Worm (Caenorhabditis elegans) whole organism, L2 larva: ENCODE measurements around the gene F43C9.1.
A peak's percentile ranks its signal among the peaks of the same experiment; 100 is the strongest.

Experiments used
- C34F6.9 ChIP-seq: fragments of 150-350 bp; optimal IDR thresholded peaks from 2 replicates; lab custom pipeline; 2014; ENCODE audit warnings: missing biosample characterization, missing genetic modification characterization
- F13H6.1 ChIP-seq: sonication (generic microtip); optimal IDR thresholded peaks from 2 replicates; lab custom pipeline; 2016; ENCODE audit warnings: missing genetic modification characterization, missing compliant biosample characterization
- R02D3.7 ChIP-seq: fragments of 150-350 bp; optimal IDR thresholded peaks from 2 replicates; lab custom pipeline; 2014; ENCODE audit warnings: missing biosample characterization, missing genetic modification characterization
- aly-2 ChIP-seq: fragments of 150-350 bp; optimal IDR thresholded peaks from 2 replicates; lab custom pipeline; 2014; ENCODE audit warnings: missing biosample characterization, missing genetic modification characterization
- ceh-82 ChIP-seq: fragments of 150-350 bp; optimal IDR thresholded peaks from 2 replicates; lab custom pipeline; 2014; ENCODE audit warnings: missing biosample characterization, missing genetic modification characterization
- crh-2 ChIP-seq: sonication (generic microtip); optimal IDR thresholded peaks from 2 replicates; lab custom pipeline; 2017; ENCODE audit warnings: missing biosample characterization, missing genetic modification characterization
- dmd-4 ChIP-seq: sonication (generic microtip); optimal IDR thresholded peaks from 2 replicates; lab custom pipeline; 2017; ENCODE audit warnings: missing biosample characterization, missing genetic modification characterization
- egl-27 ChIP-seq: sonication (generic microtip); optimal IDR thresholded peaks from 3 replicates; lab custom pipeline; 2017; ENCODE audit warnings: missing biosample characterization, missing genetic modification reagents, missing genetic modification characterization
- elt-3 ChIP-seq: sonication (generic microtip); optimal IDR thresholded peaks from 2 replicates; lab custom pipeline; 2017; ENCODE audit warnings: missing biosample characterization, missing genetic modification characterization
- fos-1 ChIP-seq: fragments of 150-350 bp; optimal IDR thresholded peaks from 2 replicates; lab custom pipeline; 2014; ENCODE audit warnings: missing biosample characterization, missing genetic modification characterization
- gmeb-1 ChIP-seq: fragments of 150-350 bp; optimal IDR thresholded peaks from 2 replicates; lab custom pipeline; 2014; ENCODE audit warnings: missing biosample characterization, missing genetic modification characterization
- lin-13 ChIP-seq: fragments of 150-350 bp; optimal IDR thresholded peaks from 2 replicates; lab custom pipeline; 2014; ENCODE audit warnings: missing biosample characterization, missing genetic modification reagents, missing genetic modification characterization
- lin-39 ChIP-seq: fragments of 150-350 bp; optimal IDR thresholded peaks from 2 replicates; lab custom pipeline; 2014; ENCODE audit warnings: missing biosample characterization, missing genetic modification reagents, missing genetic modification characterization
- lsy-2 ChIP-seq, 2 experiments: fragments of 150-350 bp in 1 of 2; sonication (generic microtip) in 1 of 2; optimal IDR thresholded peaks; 2 replicates each; lab custom pipeline; 2014 to 2017; ENCODE audit warnings: missing biosample characterization in 2 of 2, missing genetic modification characterization in 2 of 2
- mab-5 ChIP-seq: fragments of 150-350 bp; optimal IDR thresholded peaks from 2 replicates; lab custom pipeline; 2014; ENCODE audit warnings: missing biosample characterization, missing genetic modification characterization
- mbf-1 ChIP-seq: sonication (generic microtip); optimal IDR thresholded peaks from 2 replicates; lab custom pipeline; 2017; ENCODE audit warnings: missing biosample characterization, missing genetic modification characterization
- mdl-1 ChIP-seq, 2 experiments: fragments of 150-350 bp in 1 of 2; sonication (generic microtip) in 1 of 2; optimal IDR thresholded peaks; 2 replicates each; lab custom pipeline; 2017; ENCODE audit warnings: missing biosample characterization in 2 of 2, missing genetic modification characterization in 2 of 2
- nhr-10 ChIP-seq: sonication (generic microtip); optimal IDR thresholded peaks from 2 replicates; lab custom pipeline; 2017; ENCODE audit warnings: missing biosample characterization, missing genetic modification characterization
- nhr-11 ChIP-seq: fragments of 150-350 bp; optimal IDR thresholded peaks from 2 replicates; lab custom pipeline; 2014; ENCODE audit warnings: missing biosample characterization, missing genetic modification characterization
- nhr-12 ChIP-seq: fragments of 150-350 bp; optimal IDR thresholded peaks from 2 replicates; lab custom pipeline; 2014; ENCODE audit warnings: missing biosample characterization, missing genetic modification characterization
- nhr-129 ChIP-seq: fragments of 150-350 bp; optimal IDR thresholded peaks from 2 replicates; lab custom pipeline; 2014; ENCODE audit warnings: missing biosample characterization, missing genetic modification characterization
- nhr-21 ChIP-seq: fragments of 150-350 bp; optimal IDR thresholded peaks from 2 replicates; lab custom pipeline; 2014; ENCODE audit warnings: missing biosample characterization, missing genetic modification characterization
- nhr-23 ChIP-seq: fragments of 150-350 bp; optimal IDR thresholded peaks from 2 replicates; lab custom pipeline; 2014; ENCODE audit warnings: missing biosample characterization, missing genetic modification reagents, missing genetic modification characterization
- nhr-25 ChIP-seq: fragments of 150-350 bp; sonication (generic microtip); optimal IDR thresholded peaks from 3 replicates; lab custom pipeline; 2014; ENCODE audit warnings: missing biosample characterization, missing genetic modification characterization
- skn-1 ChIP-seq: sonication (generic microtip); optimal IDR thresholded peaks from 2 replicates; lab custom pipeline; 2017; ENCODE audit warnings: missing biosample characterization, missing genetic modification characterization
- sma-3 ChIP-seq: sonication (generic microtip); optimal IDR thresholded peaks from 2 replicates; lab custom pipeline; 2016; ENCODE audit warnings: missing genetic modification reagents, missing genetic modification characterization, missing compliant biosample characterization
- sma-9 ChIP-seq, 2 experiments: fragments of 150-350 bp in 1 of 2; sonication (generic microtip) in 1 of 2; optimal IDR thresholded peaks; 2 replicates each; lab custom pipeline; 2014 to 2016; ENCODE audit warnings: missing genetic modification characterization in 2 of 2, mild to moderate bottlenecking in 1 of 2, missing biosample characterization in 1 of 2, missing compliant biosample characterization in 1 of 2, missing genetic modification reagents in 1 of 2, moderate library complexity in 1 of 2
- snpc-4 ChIP-seq: fragments of 150-350 bp; optimal IDR thresholded peaks from 2 replicates; lab custom pipeline; 2014; ENCODE audit warnings: missing biosample characterization, missing genetic modification characterization
- unc-39 ChIP-seq: fragments of 150-350 bp; optimal IDR thresholded peaks from 2 replicates; lab custom pipeline; 2014; ENCODE audit warnings: missing biosample characterization, missing genetic modification characterization
- unc-55 ChIP-seq: fragments of 150-350 bp; sonication (generic microtip); optimal IDR thresholded peaks from 3 replicates; lab custom pipeline; 2014; ENCODE audit warnings: missing biosample characterization, missing genetic modification reagents, missing genetic modification characterization
- zag-1 ChIP-seq: fragments of 150-350 bp; optimal IDR thresholded peaks from 2 replicates; lab custom pipeline; 2014; ENCODE audit warnings: missing biosample characterization, missing genetic modification characterization

Gene F43C9.1

DNA sequence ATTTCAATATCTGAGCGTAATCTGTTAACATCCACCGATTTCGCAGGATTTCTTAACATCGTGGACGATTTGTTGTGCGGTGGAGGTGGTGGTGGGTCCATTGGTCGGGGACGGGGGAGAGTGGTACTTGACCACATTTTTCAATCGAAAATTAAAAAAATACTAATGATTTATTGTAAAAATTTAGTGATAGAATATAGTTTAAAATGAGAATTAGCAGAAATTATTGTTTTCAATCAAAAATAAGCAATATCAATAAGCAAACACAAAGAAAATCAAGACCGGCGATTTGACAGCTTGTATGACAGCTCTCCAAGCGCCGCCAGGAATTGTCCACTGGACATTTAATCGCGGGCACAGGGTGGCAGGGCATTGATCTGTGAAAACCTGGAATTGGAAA lies 10.9 kb upstream of the F43C9.1 start, which contains the start of gene hum-10:
TSS of gene hum-10 (minus strand) at position 101 of the 400 bp plus-strand sequence.
- no peak for TF ChIP-seq snpc-4 (tag; lab: Kevin White, UChicago)
- no peak for TF ChIP-seq C34F6.9 (tag; lab: Kevin White, UChicago)

DNA sequence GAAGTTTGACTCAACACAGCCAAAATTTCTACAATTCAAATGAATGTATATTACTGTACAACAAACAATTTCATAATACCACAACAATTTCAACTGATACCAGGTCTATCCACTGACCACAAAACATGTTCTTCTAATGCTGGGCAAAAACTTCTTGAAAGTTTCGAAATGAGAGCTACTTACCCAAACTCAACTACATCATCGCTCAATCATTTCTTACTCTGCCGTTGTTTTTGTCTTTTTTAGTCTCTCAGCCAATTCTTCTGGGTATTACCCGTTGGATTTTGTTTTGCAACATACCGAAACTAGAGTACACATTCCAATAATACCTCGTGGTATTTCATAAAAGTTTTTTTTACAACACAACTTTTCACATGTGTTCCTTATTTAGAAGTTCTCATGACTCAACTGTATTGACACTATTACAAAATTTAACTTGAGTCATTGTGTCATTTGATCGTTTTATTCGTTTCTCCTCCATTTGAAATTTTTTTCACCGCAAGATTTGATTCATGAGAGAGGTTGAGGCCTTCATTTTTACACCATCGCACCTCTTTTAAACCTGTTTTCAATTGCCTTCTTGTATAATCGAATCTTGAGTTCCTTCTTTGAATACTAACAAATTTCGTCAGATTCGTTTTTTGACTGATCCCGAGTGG lies 9.8 kb upstream of the F43C9.1 start, which contains the start of gene F43C9.2:
TSS of gene F43C9.2 (plus strand) at position 497 of the 659 bp plus-strand sequence.
- TF ChIP-seq nhr-129 (tag; lab: Kevin White, UChicago) (peak; percentile 53), C34F6.9 (tag; lab: Kevin White, UChicago) (peak; percentile 26), skn-1 (tag; lab: Kevin White, UChicago) (no peak), unc-55 (GFP tag; lab: Kevin White, UChicago) (peak; percentile 52), nhr-10 (tag; lab: Kevin White, UChicago) (no peak)

DNA sequence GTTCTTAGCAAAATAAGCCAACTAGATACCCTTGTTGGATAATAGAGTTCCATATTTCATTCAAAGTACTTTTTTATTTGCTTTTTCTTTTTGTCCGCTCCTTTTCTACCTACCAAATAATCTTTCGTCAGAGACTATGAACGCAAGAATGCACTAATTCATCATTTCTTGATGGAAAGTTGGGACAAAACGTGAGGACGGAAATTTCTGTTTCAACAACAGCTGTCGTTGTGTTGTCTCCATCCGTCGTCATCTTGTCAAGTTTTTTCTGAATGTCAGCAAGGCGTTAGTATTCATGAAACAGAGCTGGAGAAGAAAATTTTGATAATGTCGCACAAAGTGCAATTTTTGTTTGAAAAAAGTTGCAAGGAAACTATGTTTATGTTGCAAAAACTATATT lies 8.3 kb upstream of the F43C9.1 start:
- TF ChIP-seq unc-55 (GFP tag; lab: Kevin White, UChicago) (peak; percentile 23), fos-1 (no peak)

DNA sequence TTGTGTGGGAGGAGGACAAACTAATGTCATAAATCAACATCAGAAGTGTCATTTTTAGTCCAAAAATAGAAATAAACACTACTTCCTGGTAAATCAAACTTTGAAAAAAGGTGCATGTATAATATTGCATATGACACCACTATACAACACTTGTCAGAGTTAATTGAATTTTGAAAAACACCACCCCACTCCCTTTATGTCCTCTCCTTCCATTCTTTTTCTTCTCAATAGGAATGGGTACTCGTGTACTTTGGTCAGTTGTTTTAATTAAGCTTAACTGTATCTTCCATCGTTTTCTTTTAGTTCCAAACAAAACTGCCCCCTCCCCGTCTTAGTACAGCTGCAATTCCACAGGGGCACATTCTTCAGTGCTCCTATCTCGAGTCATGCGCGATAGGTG lies 5.6 kb upstream of the F43C9.1 start:
- no peak for TF ChIP-seq lsy-2 (tag; optimal IDR thresholded peaks at IDR 0.05; lab: Kevin White, UChicago)
- TF ChIP-seq C34F6.9 (tag; lab: Kevin White, UChicago), result peak; percentile 9
- TF ChIP-seq, all 48 proteins: peak for 1

DNA sequence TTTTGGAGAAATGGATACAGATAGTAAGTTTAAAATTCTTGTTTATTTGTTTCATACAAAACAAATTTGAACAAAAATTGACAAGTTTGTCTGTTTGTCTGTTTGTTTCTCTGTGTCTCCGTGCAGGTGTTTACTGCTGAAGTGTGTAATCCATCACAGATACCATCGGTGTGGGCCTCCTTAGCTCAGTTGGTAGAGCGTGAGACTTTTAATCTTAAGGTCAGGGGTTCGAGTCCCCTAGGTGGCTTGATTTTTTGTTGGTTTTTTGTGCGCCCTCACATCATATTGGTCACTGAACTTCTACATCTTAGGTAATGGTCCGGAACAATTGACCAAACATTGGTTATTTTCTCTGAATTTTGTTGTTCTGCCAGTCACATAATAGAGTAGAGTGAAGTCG lies 4.1 kb upstream of the F43C9.1 start:
- TF ChIP-seq sma-9 (GFP tag; optimal IDR thresholded peaks at IDR 0.05; lab: Kevin White, UChicago) (peak; percentile 61), sma-9 (tag; optimal IDR thresholded peaks at IDR 0.05; lab: Kevin White, UChicago) (no peak), sma-3 (GFP tag; lab: Kevin White, UChicago) (peak; percentile 12), gmeb-1 (tag; lab: Kevin White, UChicago) (peak; percentile 11), aly-2 (tag; lab: Kevin White, UChicago) (no peak), nhr-11 (no peak), nhr-12 (tag; lab: Kevin White, UChicago) (no peak), lin-13 (GFP tag; lab: Kevin White, UChicago) (peak; percentile 29), lsy-2 (tag; optimal IDR thresholded peaks at IDR 0.05; lab: Kevin White, UChicago) (peak in 1 of 2 experiments; percentile 17), nhr-23 (tag; lab: Kevin White, UChicago) (no peak), R02D3.7 (tag; lab: Kevin White, UChicago) (no peak), fos-1 (peak; percentile 50), zag-1 (tag; lab: Kevin White, UChicago) (no peak), crh-2 (tag; lab: Kevin White, UChicago) (no peak), F13H6.1 (tag; lab: Kevin White, UChicago) (peak; percentile 32), nhr-25 (tag; lab: Kevin White, UChicago) (no peak), nhr-129 (tag; lab: Kevin White, UChicago) (peak; percentile 80), unc-55 (GFP tag; lab: Kevin White, UChicago) (peak; percentile 17), C34F6.9 (tag; lab: Kevin White, UChicago) (peak; percentile 41)

DNA sequence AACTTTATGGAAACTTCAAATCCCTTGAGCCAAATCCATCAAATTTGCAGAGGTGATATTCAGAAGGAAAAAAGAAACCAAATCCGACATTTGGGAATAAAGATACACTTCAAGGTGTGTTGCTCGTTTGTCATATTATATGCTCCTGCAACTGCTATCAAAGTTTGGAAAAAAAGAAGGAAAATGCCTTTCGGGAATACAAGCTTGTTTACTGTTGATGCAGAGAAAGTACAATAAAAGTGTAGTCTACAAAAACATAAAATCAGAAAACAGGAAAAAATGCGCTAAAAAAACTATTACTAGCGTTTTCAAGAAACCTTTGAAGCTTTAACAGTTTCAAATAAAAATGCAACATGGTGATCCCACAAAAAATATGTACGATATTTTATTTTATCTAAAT lies 2.5 kb upstream of the F43C9.1 start:
- TF ChIP-seq nhr-10 (tag; lab: Kevin White, UChicago) (no peak), fos-1 (no peak), mbf-1 (tag; lab: Kevin White, UChicago) (no peak), zag-1 (tag; lab: Kevin White, UChicago) (no peak), dmd-4 (tag; lab: Kevin White, UChicago) (no peak), R02D3.7 (tag; lab: Kevin White, UChicago) (no peak), mab-5 (tag; lab: Kevin White, UChicago) (no peak), crh-2 (tag; lab: Kevin White, UChicago) (no peak), elt-3 (tag; lab: Kevin White, UChicago) (no peak), aly-2 (tag; lab: Kevin White, UChicago) (no peak), ceh-82 (no peak), mdl-1 (tag; optimal IDR thresholded peaks at IDR 0.05; lab: Kevin White, UChicago) (no peak), nhr-21 (no peak), unc-39 (tag; lab: Kevin White, UChicago) (no peak), nhr-129 (tag; lab: Kevin White, UChicago) (no peak), egl-27 (no peak), nhr-23 (tag; lab: Kevin White, UChicago) (no peak), lin-39 (tag; lab: Kevin White, UChicago) (no peak), lsy-2 (tag; optimal IDR thresholded peaks at IDR 0.05; lab: Kevin White, UChicago) (no peak)
